Worm (Caenorhabditis elegans): ENCODE results near the gene srh-20.

The srh-20 gene

ce11 chrV:4922024-4922423, 2.7 kb upstream of the srh-20 start, which contains the start of gene srh-22:
srh-22 (plus strand) TSS chrV:4922324.
- TF ChIP-seq F49E8.2 (tag; optimal IDR thresholded peaks at IDR 0.05; ENCODE audit: insufficient read depth): no peak
- no peak for TF ChIP-seq F23B12.7 (tag; optimal IDR thresholded peaks at IDR 0.05; ENCODE audit: insufficient read depth)
- no peak for TF ChIP-seq nhr-179 (tag; optimal IDR thresholded peaks at IDR 0.05)
- no peak for TF ChIP-seq hlh-26 (GFP tag; conservative IDR thresholded peaks at IDR 0.05)
- no peak for TF ChIP-seq atf-7 (tag; optimal IDR thresholded peaks at IDR 0.05)
- no peak for TF ChIP-seq ztf-25 (GFP tag; IDR thresholded peaks at IDR 0.05)
- no peak for TF ChIP-seq attf-5 (GFP tag; optimal IDR thresholded peaks at IDR 0.05)
- no peak for TF ChIP-seq nhr-27 (tag; optimal IDR thresholded peaks at IDR 0.05)

ce11 chrV:4926371-4926770, 1.7 kb downstream of the srh-20 start, which contains the start of gene srh-21:
srh-21 (plus strand) TSS chrV:4926671.
- no peak for TF ChIP-seq madf-6 (GFP tag; IDR thresholded peaks at IDR 0.05)
- no peak for TF ChIP-seq ztf-6 (GFP tag; IDR thresholded peaks at IDR 0.05)
- no peak for TF ChIP-seq cebp-2 (GFP tag; IDR thresholded peaks at IDR 0.05)
- TF ChIP-seq B0035.1 (tag; optimal IDR thresholded peaks at IDR 0.05): no peak
- no peak for TF ChIP-seq sea-2 (GFP tag; IDR thresholded peaks at IDR 0.05)
- TF ChIP-seq athp-1 (tag; optimal IDR thresholded peaks at IDR 0.05): no peak
- TF ChIP-seq F33H1.4 (GFP tag; IDR thresholded peaks at IDR 0.05): no peak
- TF ChIP-seq xnd-1 (tag; optimal IDR thresholded peaks at IDR 0.05): no peak
- TF ChIP-seq egl-18 (GFP tag; IDR thresholded peaks at IDR 0.05): no peak
- TF ChIP-seq mxl-1 (tag; optimal IDR thresholded peaks at IDR 0.05): no peak
- no peak for TF ChIP-seq F49E8.2 (tag; optimal IDR thresholded peaks at IDR 0.05; ENCODE audit: insufficient read depth)
- no peak for TF ChIP-seq F57A8.1 (GFP tag; optimal IDR thresholded peaks at IDR 0.05)
- TF ChIP-seq D2030.7 (GFP tag; IDR thresholded peaks at IDR 0.05): no peak
- TF ChIP-seq lsy-27 (tag; optimal IDR thresholded peaks at IDR 0.05; ENCODE audit: borderline replicate concordance, insufficient read depth): no peak

DNA sequence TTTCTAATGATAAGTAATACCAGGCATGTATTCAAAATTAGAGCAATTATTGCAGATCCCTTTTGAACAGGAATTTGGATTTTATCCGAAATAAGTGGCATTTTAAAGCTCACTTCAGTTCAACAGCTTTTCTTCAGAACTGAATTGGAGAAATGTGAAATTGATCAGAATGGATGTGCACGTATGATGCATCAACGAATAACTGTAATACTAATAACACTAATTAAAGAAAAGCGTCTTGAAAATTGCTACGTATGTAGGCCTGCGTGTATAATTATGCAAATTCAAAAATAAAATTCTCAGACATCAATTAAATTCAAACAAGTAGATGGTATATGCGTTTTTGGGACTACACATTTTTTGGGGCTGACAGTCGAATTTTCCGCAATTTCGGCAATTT, 5.1 kb downstream of the srh-20 start, which contains the start of gene str-205:
Gene str-205, minus strand, starts transcription at position 101 of the 400 bp plus-strand sequence.
- TF ChIP-seq lin-54 (GFP tag; optimal IDR thresholded peaks at IDR 0.05): no peak
- no peak for TF ChIP-seq tbp1 (GFP tag; optimal IDR thresholded peaks at IDR 0.05)
- no peak for TF ChIP-seq F39B2.1 (GFP tag; IDR thresholded peaks at IDR 0.05)
- TF ChIP-seq repo-1 (tag; optimal IDR thresholded peaks at IDR 0.05): no peak
- no peak for TF ChIP-seq F22D6.2 (tag; optimal IDR thresholded peaks at IDR 0.05)
- TF ChIP-seq ztf-25 (GFP tag; IDR thresholded peaks at IDR 0.05): no peak
- TF ChIP-seq F55B11.4 (tag; optimal IDR thresholded peaks at IDR 0.05; ENCODE audit: borderline replicate concordance, insufficient read depth): no peak
- TF ChIP-seq ceh-58 (GFP tag; IDR thresholded peaks at IDR 0.05): no peak
- TF ChIP-seq athp-1 (tag; optimal IDR thresholded peaks at IDR 0.05): no peak

DNA sequence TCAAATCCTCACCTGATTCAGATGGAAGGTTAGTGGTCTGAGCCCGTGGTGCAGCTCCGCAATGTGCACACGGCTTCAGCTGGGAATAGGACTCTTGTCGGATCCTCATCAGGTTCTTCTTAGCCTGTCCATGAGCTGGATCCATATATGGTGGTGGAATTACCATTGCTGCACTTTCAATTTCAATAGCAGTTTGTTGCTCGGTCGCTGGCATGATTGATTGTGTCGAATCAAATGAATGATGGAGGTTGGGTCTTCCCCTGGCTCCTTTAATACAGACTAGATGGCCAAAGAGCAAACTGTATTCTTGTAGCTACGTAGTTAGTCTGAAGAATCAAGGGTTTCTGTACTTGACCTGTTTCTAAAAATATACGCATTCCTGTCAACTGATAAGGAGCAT, 8.1 kb downstream of the srh-20 start, which contains the start of gene C02E7.10:
Gene C02E7.10, minus strand, starts transcription at position 232 of the 400 bp plus-strand sequence.
- TF ChIP-seq unc-130 (GFP tag; optimal IDR thresholded peaks at IDR 0.05) (no peak), egl-44 (GFP tag; IDR thresholded peaks at IDR 0.05) (no peak), gei-17 (GFP tag; optimal IDR thresholded peaks at IDR 0.05) (no peak), sptf-2 (GFP tag; optimal IDR thresholded peaks at IDR 0.05) (no peak), nfya-1 (tag; optimal IDR thresholded peaks at IDR 0.05; ENCODE audit: borderline replicate concordance, insufficient read depth) (no peak), tlf-1 (GFP tag; optimal IDR thresholded peaks at IDR 0.05) (no peak), lir-1 (GFP tag; conservative IDR thresholded peaks at IDR 0.05) (no peak), B0261.1 (tag; optimal IDR thresholded peaks at IDR 0.05) (no peak), hmg-20 (GFP tag; IDR thresholded peaks at IDR 0.05) (no peak), B0035.1 (tag; optimal IDR thresholded peaks at IDR 0.05) (no peak), attf-5 (GFP tag; optimal IDR thresholded peaks at IDR 0.05) (no peak), repo-1 (tag; optimal IDR thresholded peaks at IDR 0.05) (no peak), bed-2 (GFP tag; IDR thresholded peaks at IDR 0.05) (no peak), F10E7.11 (tag; optimal IDR thresholded peaks at IDR 0.05) (no peak), akir-1 (GFP tag; optimal IDR thresholded peaks at IDR 0.05) (no peak), D2030.7 (GFP tag; IDR thresholded peaks at IDR 0.05) (no peak)

Data from whole organism, young adult.